Fruit fly (Drosophila melanogaster): ENCODE results near the gene CG43133.

CG43133 gene

dm6 chrX:18085470-18085797, 44.5 kb downstream of the CG43133 start, which contains the start of gene Ada3 (continued):
- TF ChIP-seq slou (GFP tag; optimal IDR thresholded peaks at IDR 0.05), result peak; percentile 78
- TF ChIP-seq fd96Cb (tag; optimal IDR thresholded peaks at IDR 0.05), result peak; percentile 68
- peak; percentile 35 for TF ChIP-seq CG12236 (GFP tag; optimal IDR thresholded peaks at IDR 0.05)
- TF ChIP-seq nerfin-2 (GFP tag; IDR thresholded peaks at IDR 0.05; ENCODE audit: partially characterized antibody), result no peak
- peak; percentile 69 for TF ChIP-seq tgo (GFP tag; IDR thresholded peaks at IDR 0.05)
- TF ChIP-seq chn (GFP tag; optimal IDR thresholded peaks at IDR 0.05), result peak; percentile 61
- peak; percentile 63 for TF ChIP-seq Aef1 (GFP tag; IDR thresholded peaks at IDR 0.05)
- TF ChIP-seq CG6683 (GFP tag; optimal IDR thresholded peaks at IDR 0.05), result peak; percentile 39
- TF ChIP-seq CG7987 (GFP tag; optimal IDR thresholded peaks at IDR 0.05), result no peak
- peak; percentile 39 for TF ChIP-seq CG34376 (GFP tag; optimal IDR thresholded peaks at IDR 0.05)
- TF ChIP-seq CG3065 (GFP tag; optimal IDR thresholded peaks at IDR 0.05), result no peak
- no peak for TF ChIP-seq Bgb (GFP tag; IDR thresholded peaks at IDR 0.05; ENCODE audit: partially characterized antibody)
- TF ChIP-seq odd (GFP tag; optimal IDR thresholded peaks at IDR 0.05), result peak; percentile 53
- no peak for TF ChIP-seq CG7745 (tag; optimal IDR thresholded peaks at IDR 0.05)
- TF ChIP-seq al (GFP tag; IDR thresholded peaks at IDR 0.05), result peak; percentile 68
- TF ChIP-seq dm (GFP tag; optimal IDR thresholded peaks at IDR 0.05), result peak; percentile 75
- peak; percentile 65 for TF ChIP-seq Antp (GFP tag; optimal IDR thresholded peaks at IDR 0.05)
- TF ChIP-seq schlank (tag; optimal IDR thresholded peaks at IDR 0.05), result no peak
- 0 out of 4 replicates have a peak, but pooled peaks have one; percentile 11 for TF ChIP-seq Dll (GFP tag; IDR thresholded peaks at IDR 0.05; ENCODE audit: partially characterized antibody)
- TF ChIP-seq H2.0 (GFP tag; IDR thresholded peaks at IDR 0.05), result peak; percentile 37; the same call in 1 of the 2 replicates
- TF ChIP-seq Gug (GFP tag; IDR thresholded peaks at IDR 0.05), result peak; percentile 60; the same call in 2 of the 4 replicates
- TF ChIP-seq Adf1 (GFP tag; IDR thresholded peaks at IDR 0.05), result 0 out of 2 replicates have a peak, but pooled peaks have one; percentile 15
- peak; percentile 13 for TF ChIP-seq mirr (GFP tag; optimal IDR thresholded peaks at IDR 0.05)
- peak; percentile 32; the same call in 2 of the 3 replicates for TF ChIP-seq CG34422 (GFP tag; IDR thresholded peaks at IDR 0.05)
- TF ChIP-seq CG15269 (tag; optimal IDR thresholded peaks at IDR 0.05), result peak; percentile 69
- TF ChIP-seq CG30403 (GFP tag; optimal IDR thresholded peaks at IDR 0.05), result peak; percentile 87
- peak; percentile 66 for TF ChIP-seq CG12942 (GFP tag; optimal IDR thresholded peaks at IDR 0.05)
- TF ChIP-seq ssp (GFP tag; IDR thresholded peaks at IDR 0.05), result peak; percentile 47
- no peak for TF ChIP-seq Rx (GFP tag; IDR thresholded peaks at IDR 0.05)
- peak; percentile 54 for TF ChIP-seq CG30431 (GFP tag; optimal IDR thresholded peaks at IDR 0.05)
- peak; percentile 83 for TF ChIP-seq Dip3 (GFP tag; optimal IDR thresholded peaks at IDR 0.05)
- peak; percentile 21 for TF ChIP-seq CG7928 (GFP tag; optimal IDR thresholded peaks at IDR 0.05)
- no peak for TF ChIP-seq chm (GFP tag; IDR thresholded peaks at IDR 0.05)
- TF ChIP-seq ro (GFP tag; IDR thresholded peaks at IDR 0.05), result no peak
- peak; percentile 61 for TF ChIP-seq CG14050 (GFP tag; IDR thresholded peaks at IDR 0.05)
- peak; percentile 77 for TF ChIP-seq CG9817 (tag; optimal IDR thresholded peaks at IDR 0.05)
- peak; percentile 42 for TF ChIP-seq CG8290 (GFP tag; optimal IDR thresholded peaks at IDR 0.05)
- TF ChIP-seq CG8290 (tag; optimal IDR thresholded peaks at IDR 0.05), result peak; percentile 58 to 66
- TF ChIP-seq Dfd (GFP tag; optimal IDR thresholded peaks at IDR 0.05), result peak in 1 of 2 experiments; percentile 23
- TF ChIP-seq gro (GFP tag; optimal IDR thresholded peaks at IDR 0.05), result peak; percentile 48
- peak; percentile 87 for TF ChIP-seq lilli (GFP tag; optimal IDR thresholded peaks at IDR 0.05)
- TF ChIP-seq D19B (GFP tag; optimal IDR thresholded peaks at IDR 0.05), result peak; percentile 50
- peak; percentile 48 for TF ChIP-seq CG12219 (GFP tag; optimal IDR thresholded peaks at IDR 0.05)
- no peak for TF ChIP-seq CG10565 (GFP tag; optimal IDR thresholded peaks at IDR 0.05)
- TF ChIP-seq tx (GFP tag; optimal IDR thresholded peaks at IDR 0.05), result peak; percentile 50
- peak; percentile 79 for TF ChIP-seq Xbp1 (GFP tag; optimal IDR thresholded peaks at IDR 0.05)
- 0 out of 3 replicates have a peak, but pooled peaks have one; percentile 26 for TF ChIP-seq ase (GFP tag; IDR thresholded peaks at IDR 0.05)
- peak; percentile 74; the same call in 2 of the 3 replicates for TF ChIP-seq ci (GFP tag; IDR thresholded peaks at IDR 0.05)
- no peak; the same call in 1 of the 2 replicates for TF ChIP-seq CG5953 (GFP tag; IDR thresholded peaks at IDR 0.05)
- TF ChIP-seq CG10462 (GFP tag; optimal IDR thresholded peaks at IDR 0.05), result peak; percentile 51
- TF ChIP-seq gcm2 (GFP tag; optimal IDR thresholded peaks at IDR 0.05), result peak; percentile 42
- TF ChIP-seq Spps (tag; optimal IDR thresholded peaks at IDR 0.05), result no peak
